Worm (Caenorhabditis elegans) whole organism, L2 larva: ENCODE measurements around the gene W09G12.9.
A peak's percentile ranks its signal among the peaks of the same experiment; 100 is the strongest.

ENCODE experiments used
- C34F6.9 ChIP-seq: fragments of 150-350 bp; optimal IDR thresholded peaks from 2 replicates; lab custom pipeline; 2014; ENCODE audit warnings: missing biosample characterization, missing genetic modification characterization
- R02D3.7 ChIP-seq: fragments of 150-350 bp; optimal IDR thresholded peaks from 2 replicates; lab custom pipeline; 2014; ENCODE audit warnings: missing biosample characterization, missing genetic modification characterization
- Y55F3AM.14 ChIP-seq: fragments of 200-800 bp; sonication (Bioruptor generic); optimal IDR thresholded peaks from 2 replicates; lab custom pipeline; 2018; ENCODE audit warnings: mild to moderate bottlenecking, missing genetic modification characterization, missing compliant biosample characterization
- ZK546.5 ChIP-seq: sonication (generic microtip); optimal IDR thresholded peaks from 2 replicates; lab custom pipeline; 2017; ENCODE audit warnings: missing biosample characterization, missing genetic modification characterization
- alr-1 ChIP-seq: fragments of 150-350 bp; optimal IDR thresholded peaks from 2 replicates; lab custom pipeline; 2014; ENCODE audit warnings: missing biosample characterization, missing genetic modification characterization
- ama-1 ChIP-seq: fragments of 150-350 bp; optimal IDR thresholded peaks from 2 replicates; lab custom pipeline; 2018; ENCODE audit warnings: inconsistent platforms
- blmp-1 ChIP-seq: sonication (generic microtip); optimal IDR thresholded peaks from 2 replicates; lab custom pipeline; 2017; ENCODE audit warnings: missing genetic modification characterization, mild to moderate bottlenecking, missing compliant biosample characterization, antibody characterized with exemption, moderate library complexity; ENCODE audit not compliant: insufficient read depth
- ceh-16 ChIP-seq: fragments of 150-350 bp; optimal IDR thresholded peaks from 2 replicates; lab custom pipeline; 2014; ENCODE audit warnings: missing biosample characterization, missing genetic modification characterization
- ceh-82 ChIP-seq: fragments of 150-350 bp; optimal IDR thresholded peaks from 2 replicates; lab custom pipeline; 2014; ENCODE audit warnings: missing biosample characterization, missing genetic modification characterization
- crh-2 ChIP-seq: sonication (generic microtip); optimal IDR thresholded peaks from 2 replicates; lab custom pipeline; 2017; ENCODE audit warnings: missing biosample characterization, missing genetic modification characterization
- egl-27 ChIP-seq: sonication (generic microtip); optimal IDR thresholded peaks from 3 replicates; lab custom pipeline; 2017; ENCODE audit warnings: missing biosample characterization, missing genetic modification reagents, missing genetic modification characterization
- elt-3 ChIP-seq: sonication (generic microtip); optimal IDR thresholded peaks from 2 replicates; lab custom pipeline; 2017; ENCODE audit warnings: missing biosample characterization, missing genetic modification characterization
- fos-1 ChIP-seq: fragments of 150-350 bp; optimal IDR thresholded peaks from 2 replicates; lab custom pipeline; 2014; ENCODE audit warnings: missing biosample characterization, missing genetic modification characterization
- gmeb-1 ChIP-seq: fragments of 150-350 bp; optimal IDR thresholded peaks from 2 replicates; lab custom pipeline; 2014; ENCODE audit warnings: missing biosample characterization, missing genetic modification characterization
- lin-11 ChIP-seq: fragments of 150-350 bp; sonication (generic microtip); optimal IDR thresholded peaks from 2 replicates; lab custom pipeline; 2014; ENCODE audit warnings: missing biosample characterization, missing genetic modification characterization, inconsistent platforms, mixed read lengths
- lin-13 ChIP-seq: fragments of 150-350 bp; optimal IDR thresholded peaks from 2 replicates; lab custom pipeline; 2014; ENCODE audit warnings: missing biosample characterization, missing genetic modification reagents, missing genetic modification characterization
- lin-39 ChIP-seq: fragments of 150-350 bp; optimal IDR thresholded peaks from 2 replicates; lab custom pipeline; 2014; ENCODE audit warnings: missing biosample characterization, missing genetic modification reagents, missing genetic modification characterization
- lsy-2 ChIP-seq, 2 experiments: fragments of 150-350 bp in 1 of 2; sonication (generic microtip) in 1 of 2; optimal IDR thresholded peaks; 2 replicates each; lab custom pipeline; 2014 to 2017; ENCODE audit warnings: missing biosample characterization in 2 of 2, missing genetic modification characterization in 2 of 2
- mab-5 ChIP-seq: fragments of 150-350 bp; optimal IDR thresholded peaks from 2 replicates; lab custom pipeline; 2014; ENCODE audit warnings: missing biosample characterization, missing genetic modification characterization
- mbf-1 ChIP-seq: sonication (generic microtip); optimal IDR thresholded peaks from 2 replicates; lab custom pipeline; 2017; ENCODE audit warnings: missing biosample characterization, missing genetic modification characterization
- mdl-1 ChIP-seq, 2 experiments: fragments of 150-350 bp in 1 of 2; sonication (generic microtip) in 1 of 2; optimal IDR thresholded peaks; 2 replicates each; lab custom pipeline; 2017; ENCODE audit warnings: missing biosample characterization in 2 of 2, missing genetic modification characterization in 2 of 2
- nhr-10 ChIP-seq: sonication (generic microtip); optimal IDR thresholded peaks from 2 replicates; lab custom pipeline; 2017; ENCODE audit warnings: missing biosample characterization, missing genetic modification characterization
- nhr-11 ChIP-seq: fragments of 150-350 bp; optimal IDR thresholded peaks from 2 replicates; lab custom pipeline; 2014; ENCODE audit warnings: missing biosample characterization, missing genetic modification characterization
- nhr-12 ChIP-seq: fragments of 150-350 bp; optimal IDR thresholded peaks from 2 replicates; lab custom pipeline; 2014; ENCODE audit warnings: missing biosample characterization, missing genetic modification characterization
- nhr-21 ChIP-seq: fragments of 150-350 bp; optimal IDR thresholded peaks from 2 replicates; lab custom pipeline; 2014; ENCODE audit warnings: missing biosample characterization, missing genetic modification characterization
- nhr-23 ChIP-seq: fragments of 150-350 bp; optimal IDR thresholded peaks from 2 replicates; lab custom pipeline; 2014; ENCODE audit warnings: missing biosample characterization, missing genetic modification reagents, missing genetic modification characterization
- nhr-237 ChIP-seq: fragments of 150-350 bp; optimal IDR thresholded peaks from 2 replicates; lab custom pipeline; 2014; ENCODE audit warnings: missing biosample characterization, missing genetic modification characterization
- nhr-25 ChIP-seq: fragments of 150-350 bp; sonication (generic microtip); optimal IDR thresholded peaks from 3 replicates; lab custom pipeline; 2014; ENCODE audit warnings: missing biosample characterization, missing genetic modification characterization
- nhr-6 ChIP-seq: fragments of 150-350 bp; optimal IDR thresholded peaks from 2 replicates; lab custom pipeline; 2014; ENCODE audit warnings: missing biosample characterization, missing genetic modification characterization
- nhr-77 ChIP-seq: fragments of 150-350 bp; optimal IDR thresholded peaks from 2 replicates; lab custom pipeline; 2014; ENCODE audit warnings: missing biosample characterization, missing genetic modification characterization
- peb-1 ChIP-seq: fragments of 150-350 bp; optimal IDR thresholded peaks from 2 replicates; lab custom pipeline; 2014; ENCODE audit warnings: missing biosample characterization, missing genetic modification characterization
- sem-4 ChIP-seq: fragments of 150-350 bp; optimal IDR thresholded peaks from 2 replicates; lab custom pipeline; 2014; ENCODE audit warnings: missing biosample characterization, missing genetic modification reagents, missing genetic modification characterization
- skn-1 ChIP-seq: sonication (generic microtip); optimal IDR thresholded peaks from 2 replicates; lab custom pipeline; 2017; ENCODE audit warnings: missing biosample characterization, missing genetic modification characterization
- sma-3 ChIP-seq: sonication (generic microtip); optimal IDR thresholded peaks from 2 replicates; lab custom pipeline; 2016; ENCODE audit warnings: missing genetic modification reagents, missing genetic modification characterization, missing compliant biosample characterization
- sma-9 ChIP-seq, 2 experiments: fragments of 150-350 bp in 1 of 2; sonication (generic microtip) in 1 of 2; optimal IDR thresholded peaks; 2 replicates each; lab custom pipeline; 2014 to 2016; ENCODE audit warnings: missing genetic modification characterization in 2 of 2, mild to moderate bottlenecking in 1 of 2, missing biosample characterization in 1 of 2, missing compliant biosample characterization in 1 of 2, missing genetic modification reagents in 1 of 2, moderate library complexity in 1 of 2
- snpc-4 ChIP-seq: fragments of 150-350 bp; optimal IDR thresholded peaks from 2 replicates; lab custom pipeline; 2014; ENCODE audit warnings: missing biosample characterization, missing genetic modification characterization
- unc-55 ChIP-seq: fragments of 150-350 bp; sonication (generic microtip); optimal IDR thresholded peaks from 3 replicates; lab custom pipeline; 2014; ENCODE audit warnings: missing biosample characterization, missing genetic modification reagents, missing genetic modification characterization
- zag-1 ChIP-seq: fragments of 150-350 bp; optimal IDR thresholded peaks from 2 replicates; lab custom pipeline; 2014; ENCODE audit warnings: missing biosample characterization, missing genetic modification characterization
- ztf-1 ChIP-seq: fragments of 200-800 bp; sonication (Bioruptor generic); conservative IDR thresholded peaks from 2 replicates; pipeline ENCODE4 v1.3.6; 2022; ENCODE audit warnings: missing genetic modification characterization, missing compliant biosample characterization
- ztf-11 ChIP-seq: sonication (generic microtip); optimal IDR thresholded peaks from 2 replicates; lab custom pipeline; 2017; ENCODE audit warnings: missing biosample characterization, missing genetic modification characterization
- ztf-4 ChIP-seq: fragments of 150-350 bp; optimal IDR thresholded peaks from 2 replicates; lab custom pipeline; 2014; ENCODE audit warnings: missing biosample characterization, missing genetic modification characterization

W09G12.9 gene

ce11 chrIV:1232419-1233145, 16.2 kb downstream of the W09G12.9 start:
- no peak for TF ChIP-seq nhr-6 (tag; lab: Kevin White, UChicago)
- no peak for TF ChIP-seq blmp-1 (tag; lab: Kevin White, UChicago)
- TF ChIP-seq nhr-10 (tag; lab: Kevin White, UChicago): no peak
- no peak for TF ChIP-seq ztf-1 (GFP tag; lab: Robert Waterston, UW)
- TF ChIP-seq egl-27 (tag; lab: Kevin White, UChicago): no peak
- TF ChIP-seq C34F6.9 (tag; lab: Kevin White, UChicago): no peak
- no peak for TF ChIP-seq lsy-2 (tag; optimal IDR thresholded peaks at IDR 0.05; lab: Kevin White, UChicago)
- no peak for TF ChIP-seq elt-3
- TF ChIP-seq peb-1 (tag; lab: Kevin White, UChicago): no peak
- TF ChIP-seq sem-4 (tag; lab: Kevin White, UChicago): no peak
- TF ChIP-seq fos-1 (tag; lab: Kevin White, UChicago): no peak
- no peak for TF ChIP-seq mab-5 (tag; lab: Kevin White, UChicago)
- TF ChIP-seq R02D3.7 (tag; lab: Kevin White, UChicago): no peak

- TF ChIP-seq gmeb-1 (tag; lab: Kevin White, UChicago) (no peak), ZK546.5 (tag; lab: Kevin White, UChicago) (no peak)
Observed at ce11 chrIV:1234780-1235179, 18.4 kb downstream of the W09G12.9 start.

ce11 chrIV:1235785-1236184, 19.4 kb downstream of the W09G12.9 start:
- no peak for TF ChIP-seq ZK546.5 (tag; lab: Kevin White, UChicago)
- no peak for TF ChIP-seq nhr-237 (tag; lab: Kevin White, UChicago)
- TF ChIP-seq skn-1 (tag; lab: Kevin White, UChicago): no peak
- TF ChIP-seq blmp-1 (tag; lab: Kevin White, UChicago): no peak
- no peak for TF ChIP-seq lin-39
- TF ChIP-seq zag-1 (tag; lab: Kevin White, UChicago): no peak
- TF ChIP-seq elt-3: no peak

ce11 chrIV:1238147-1238546, 21.8 kb downstream of the W09G12.9 start:
- no peak for TF ChIP-seq Y55F3AM.14
- TF ChIP-seq sma-9 (GFP tag; optimal IDR thresholded peaks at IDR 0.05; lab: Kevin White, UChicago): no peak
- no peak for TF ChIP-seq sma-9 (tag; optimal IDR thresholded peaks at IDR 0.05; lab: Kevin White, UChicago)
- no peak for TF ChIP-seq lin-11 (tag; lab: Kevin White, UChicago)
- TF ChIP-seq unc-55 (GFP tag; lab: Kevin White, UChicago): no peak
- TF ChIP-seq sem-4 (tag; lab: Kevin White, UChicago): no peak
- TF ChIP-seq ztf-11 (tag; lab: Kevin White, UChicago): no peak
- no peak for TF ChIP-seq nhr-23 (tag; lab: Kevin White, UChicago)
- TF ChIP-seq crh-2 (tag; lab: Kevin White, UChicago): no peak
- no peak for TF ChIP-seq alr-1 (tag; lab: Kevin White, UChicago)
- TF ChIP-seq fos-1 (tag; lab: Kevin White, UChicago): no peak
- TF ChIP-seq C34F6.9 (tag; lab: Kevin White, UChicago): no peak
- TF ChIP-seq ZK546.5 (tag; lab: Kevin White, UChicago): no peak
- TF ChIP-seq snpc-4 (tag; lab: Kevin White, UChicago): no peak

ce11 chrIV:1239686-1240085, 23.3 kb downstream of the W09G12.9 start, which contains the start of gene F38A1.8:
Gene F38A1.8 (minus strand): TSS chrIV:1239852.
- TF ChIP-seq nhr-21 (peak; percentile 33), ztf-4 (tag; lab: Kevin White, UChicago) (no peak), mbf-1 (tag; lab: Kevin White, UChicago) (no peak), nhr-237 (tag; lab: Kevin White, UChicago) (no peak), gmeb-1 (tag; lab: Kevin White, UChicago) (peak; percentile 93), sma-9 (GFP tag; optimal IDR thresholded peaks at IDR 0.05; lab: Kevin White, UChicago) (peak; percentile 37), sma-9 (tag; optimal IDR thresholded peaks at IDR 0.05; lab: Kevin White, UChicago) (no peak), lin-13 (GFP tag; lab: Kevin White, UChicago) (no peak), peb-1 (tag; lab: Kevin White, UChicago) (no peak), sem-4 (tag; lab: Kevin White, UChicago) (no peak), lin-11 (tag; lab: Kevin White, UChicago) (no peak), sma-3 (GFP tag; lab: Kevin White, UChicago) (peak; percentile 29), nhr-6 (tag; lab: Kevin White, UChicago) (no peak), mdl-1 (tag; optimal IDR thresholded peaks at IDR 0.05; lab: Kevin White, UChicago) (peak in 1 of 2 experiments; percentile 27), snpc-4 (tag; lab: Kevin White, UChicago) (no peak), nhr-77 (tag; lab: Kevin White, UChicago) (no peak), crh-2 (tag; lab: Kevin White, UChicago) (peak; percentile 82), ama-1 (lab: Kevin White, UChicago) (no peak), zag-1 (tag; lab: Kevin White, UChicago) (no peak), ceh-82 (tag; lab: Kevin White, UChicago) (no peak), nhr-12 (tag; lab: Kevin White, UChicago) (no peak), fos-1 (tag; lab: Kevin White, UChicago) (peak; percentile 3), nhr-11 (tag; lab: Kevin White, UChicago) (no peak), lsy-2 (tag; optimal IDR thresholded peaks at IDR 0.05; lab: Kevin White, UChicago) (peak; percentile 66 to 86), ztf-11 (tag; lab: Kevin White, UChicago) (no peak), alr-1 (tag; lab: Kevin White, UChicago) (no peak), ceh-16 (tag; lab: Kevin White, UChicago) (peak; percentile 5), nhr-25 (tag; lab: Kevin White, UChicago) (no peak), nhr-23 (tag; lab: Kevin White, UChicago) (no peak), unc-55 (GFP tag; lab: Kevin White, UChicago) (peak; percentile 78)
